Worm (Caenorhabditis elegans) whole organism, L4 larva: ENCODE data around the gene Y6G8.14.
A peak's percentile ranks its signal among the peaks of the same experiment; 100 is the strongest.

Experiments used
- F26F4.8 ChIP-seq: fragments of 200-800 bp; sonication (Bioruptor generic); conservative IDR thresholded peaks from 2 replicates; pipeline ENCODE4 v1.3.6; 2022; ENCODE audit warnings: missing genetic modification characterization, missing compliant biosample characterization
- F44E2.7 ChIP-seq: fragments of 200-800 bp; sonication (Bioruptor generic); IDR thresholded peaks from 2 replicates; pipeline ENCODE4 v2.1.2; 2022; ENCODE audit warnings: missing genetic modification characterization, missing compliant biosample characterization
- Y75B8A.6 ChIP-seq: fragments of 200-800 bp; sonication (Bioruptor generic); IDR thresholded peaks from 2 replicates; pipeline ENCODE4 v1.3.6; 2022; ENCODE audit warnings: missing genetic modification reagents, missing genetic modification characterization, missing compliant biosample characterization
- aha-1 ChIP-seq: fragments of 150-350 bp; peaks from one replicate; lab custom pipeline; 2014; ENCODE audit warnings: missing biosample characterization, missing genetic modification characterization
- arid-1 ChIP-seq: fragments of 200-800 bp; sonication (Bioruptor generic); conservative IDR thresholded peaks from 2 replicates; pipeline ENCODE4 v1.3.6; 2022; ENCODE audit warnings: missing genetic modification reagents, missing genetic modification characterization, missing compliant biosample characterization
- ceh-82 ChIP-seq: sonication (generic microtip); optimal IDR thresholded peaks from 2 replicates; lab custom pipeline; 2017; ENCODE audit warnings: missing biosample characterization, missing genetic modification characterization
- ces-1 ChIP-seq: fragments of 150-350 bp; sonication (generic microtip); optimal IDR thresholded peaks from 4 replicates; lab custom pipeline; 2014; ENCODE audit warnings: missing biosample characterization, missing genetic modification reagents, missing genetic modification characterization
- cey-2 ChIP-seq: sonication (generic microtip); optimal IDR thresholded peaks from 3 replicates; lab custom pipeline; 2017; ENCODE audit warnings: missing genetic modification characterization, mild to moderate bottlenecking, missing compliant biosample characterization, antibody characterized with exemption, borderline replicate concordance; ENCODE audit not compliant: insufficient read depth
- dmd-6 ChIP-seq: fragments of 200-800 bp; sonication (Bioruptor generic); IDR thresholded peaks from 2 replicates; pipeline ENCODE4 v1.3.6; 2022; ENCODE audit warnings: missing genetic modification reagents, missing genetic modification characterization, missing compliant biosample characterization
- egl-43 ChIP-seq: fragments of 200-800 bp; sonication (Bioruptor generic); IDR thresholded peaks from 2 replicates; pipeline ENCODE4 v1.3.6; 2022; ENCODE audit warnings: missing genetic modification reagents, missing genetic modification characterization, missing compliant biosample characterization
- hlh-30 ChIP-seq: sonication (generic microtip); optimal IDR thresholded peaks from 2 replicates; lab custom pipeline; 2017; ENCODE audit warnings: antibody characterized with exemption, mild to moderate bottlenecking, missing genetic modification characterization, missing compliant biosample characterization; ENCODE audit not compliant: insufficient read depth
- hmg-1.1 ChIP-seq: fragments of 200-800 bp; sonication (Bioruptor generic); IDR thresholded peaks from 2 replicates; pipeline ENCODE4 v1.3.6; 2022; ENCODE audit warnings: missing genetic modification reagents, missing genetic modification characterization, missing compliant biosample characterization
- lim-7 ChIP-seq: fragments of 200-800 bp; sonication (Bioruptor generic); IDR thresholded peaks from 2 replicates; pipeline ENCODE4 v1.3.6; 2022; ENCODE audit warnings: missing genetic modification characterization, missing compliant biosample characterization
- lin-13 ChIP-seq: fragments of 150-350 bp; optimal IDR thresholded peaks from 2 replicates; lab custom pipeline; 2014; ENCODE audit warnings: missing biosample characterization, missing genetic modification reagents, missing genetic modification characterization
- lin-15B ChIP-seq: fragments of 150-350 bp; sonication (generic microtip); optimal IDR thresholded peaks from 3 replicates; lab custom pipeline; 2014; ENCODE audit warnings: missing biosample characterization, missing genetic modification characterization
- lin-38 ChIP-seq: fragments of 200-800 bp; sonication (Bioruptor generic); IDR thresholded peaks from 2 replicates; pipeline ENCODE4 v1.3.6; 2022; ENCODE audit warnings: missing genetic modification reagents, missing genetic modification characterization, missing compliant biosample characterization
- lsy-2 ChIP-seq, 2 experiments: fragments of 150-350 bp in 1 of 2; sonication (generic microtip) in 1 of 2; optimal IDR thresholded peaks; 2 replicates each; lab custom pipeline; 2014 to 2017; ENCODE audit warnings: missing biosample characterization in 2 of 2, missing genetic modification characterization in 2 of 2
- madf-9 ChIP-seq: fragments of 200-800 bp; sonication (Bioruptor generic); conservative IDR thresholded peaks from 2 replicates; pipeline ENCODE4 v1.3.6; 2022; ENCODE audit warnings: missing genetic modification reagents, missing genetic modification characterization, missing compliant biosample characterization
- mep-1 ChIP-seq: fragments of 150-350 bp; sonication (generic microtip); optimal IDR thresholded peaks from 3 replicates; lab custom pipeline; 2014; ENCODE audit warnings: missing biosample characterization, missing genetic modification characterization
- mes-2 ChIP-seq: sonication (generic microtip); optimal IDR thresholded peaks from 2 replicates; lab custom pipeline; 2016; ENCODE audit warnings: missing genotype, mild to moderate bottlenecking, missing genetic modification characterization, missing compliant biosample characterization; ENCODE audit not compliant: poor library complexity, severe bottlenecking
- mxl-3 ChIP-seq: fragments of 200-800 bp; sonication (Bioruptor generic); optimal IDR thresholded peaks from 2 replicates; lab custom pipeline; 2018; ENCODE audit warnings: mild to moderate bottlenecking, missing genetic modification characterization, missing compliant biosample characterization
- nhr-10 ChIP-seq: fragments of 150-350 bp; optimal IDR thresholded peaks from 2 replicates; lab custom pipeline; 2014; ENCODE audit warnings: missing biosample characterization, missing genetic modification characterization
- nhr-102 ChIP-seq: sonication (generic microtip); optimal IDR thresholded peaks from 2 replicates; lab custom pipeline; 2016; ENCODE audit warnings: mild to moderate bottlenecking, missing genetic modification characterization, moderate library complexity, missing compliant biosample characterization
- nhr-11 ChIP-seq: fragments of 150-350 bp; optimal IDR thresholded peaks from 2 replicates; lab custom pipeline; 2014; ENCODE audit warnings: missing biosample characterization, missing genetic modification characterization
- nhr-111 ChIP-seq: fragments of 200-800 bp; sonication (Bioruptor generic); optimal IDR thresholded peaks from 2 replicates; lab custom pipeline; 2018; ENCODE audit warnings: mild to moderate bottlenecking, missing genetic modification characterization, missing compliant biosample characterization
- nhr-28 ChIP-seq: fragments of 150-350 bp; optimal IDR thresholded peaks from 2 replicates; lab custom pipeline; 2014; ENCODE audit warnings: missing biosample characterization, missing genetic modification characterization
- nhr-41 ChIP-seq: fragments of 200-800 bp; sonication (Bioruptor generic); IDR thresholded peaks from 2 replicates; pipeline ENCODE4 v1.3.6; 2022; ENCODE audit warnings: missing genetic modification reagents, missing genetic modification characterization, missing compliant biosample characterization
- nhr-6 ChIP-seq: fragments of 150-350 bp; optimal IDR thresholded peaks from 2 replicates; lab custom pipeline; 2014; ENCODE audit warnings: missing biosample characterization, missing genetic modification characterization
- nhr-76 ChIP-seq: fragments of 150-350 bp; optimal IDR thresholded peaks from 2 replicates; lab custom pipeline; 2014; ENCODE audit warnings: missing biosample characterization, missing genetic modification characterization
- pha-4 ChIP-seq, 2 experiments: fragments of 150-350 bp in 1 of 2; fragments of 200-800 bp in 1 of 2; sonication (Bioruptor generic) in 1 of 2; IDR thresholded peaks in 1 of 2; optimal IDR thresholded peaks in 1 of 2; 2 replicates each; pipeline versions ENCODE4 v1.3.6 to Lab custom; 2014 to 2022; ENCODE audit warnings: missing genetic modification characterization in 2 of 2, missing genetic modification reagents in 2 of 2, missing biosample characterization in 1 of 2, missing compliant biosample characterization in 1 of 2
- php-3 ChIP-seq: fragments of 200-800 bp; sonication (Bioruptor generic); IDR thresholded peaks from 2 replicates; pipeline ENCODE4 v1.3.6; 2022; ENCODE audit warnings: missing genetic modification reagents, missing genetic modification characterization, missing compliant biosample characterization
- pqm-1 ChIP-seq: sonication (generic microtip); optimal IDR thresholded peaks from 2 replicates; lab custom pipeline; 2017; ENCODE audit warnings: missing biosample characterization, missing genetic modification characterization
- set-16 ChIP-seq: fragments of 200-800 bp; sonication (Bioruptor generic); IDR thresholded peaks from 2 replicates; pipeline ENCODE4 v1.3.6; 2022; ENCODE audit warnings: missing genetic modification reagents, missing genetic modification characterization, missing compliant biosample characterization
- spr-1 ChIP-seq: sonication (generic microtip); optimal IDR thresholded peaks from 2 replicates; lab custom pipeline; 2016; ENCODE audit warnings: mild to moderate bottlenecking, missing genetic modification characterization, missing compliant biosample characterization
- tra-1 ChIP-seq: fragments of 200-800 bp; sonication (Bioruptor generic); IDR thresholded peaks from 2 replicates; pipeline ENCODE4 v1.3.6; 2022; ENCODE audit warnings: missing genetic modification reagents, missing genetic modification characterization, missing compliant biosample characterization
- zag-1 ChIP-seq: fragments of 150-350 bp; optimal IDR thresholded peaks from 2 replicates; lab custom pipeline; 2014; ENCODE audit warnings: missing biosample characterization, missing genetic modification characterization
- zip-11 ChIP-seq: fragments of 200-800 bp; sonication (Bioruptor generic); IDR thresholded peaks from 2 replicates; pipeline ENCODE4 v1.3.6; 2022; ENCODE audit warnings: missing genetic modification characterization, missing compliant biosample characterization

Gene Y6G8.14

ce11 chrV:17659228-17659627 is 45.1 kb upstream of the Y6G8.14 start, which contains the start of gene fbxa-108 (continued):
- no peak for TF ChIP-seq hmg-1.1
- no peak for TF ChIP-seq set-16 (GFP tag; lab: Robert Waterston, UW)
- peak; percentile 64; the same call in 1 of the 2 replicates for TF ChIP-seq tra-1 (GFP tag; lab: Robert Waterston, UW)
- TF ChIP-seq nhr-111 (GFP tag; lab: Kevin White, UChicago) = no peak
- TF ChIP-seq lsy-2 (tag; optimal IDR thresholded peaks at IDR 0.05; lab: Kevin White, UChicago) = peak in 1 of 2 experiments; percentile 44
- peak; percentile 48 for TF ChIP-seq nhr-10 (tag; lab: Kevin White, UChicago)
- TF ChIP-seq dmd-6 (GFP tag; lab: Robert Waterston, UW) = peak; percentile 97
- peak; percentile 97 for TF ChIP-seq pqm-1 (tag; lab: Kevin White, UChicago)
- no peak for TF ChIP-seq ces-1
- no peak for TF ChIP-seq nhr-41 (GFP tag; lab: Robert Waterston, UW)
- TF ChIP-seq nhr-6 (tag; lab: Kevin White, UChicago) = peak; percentile 66
- TF ChIP-seq zip-11 (GFP tag; lab: Robert Waterston, UW) = no peak
- TF ChIP-seq ceh-82 (tag; lab: Kevin White, UChicago) = no peak
- TF ChIP-seq nhr-76 (tag; lab: Kevin White, UChicago) = no peak
- peak; percentile 43 for TF ChIP-seq mes-2
- no peak for TF ChIP-seq nhr-11 (tag; lab: Kevin White, UChicago)
- TF ChIP-seq aha-1 (tag; lab: Kevin White, UChicago) = peak; percentile 94
- TF ChIP-seq Y75B8A.6 (GFP tag; lab: Robert Waterston, UW) = no peak
- peak; percentile 46 for TF ChIP-seq hlh-30
- peak; percentile 16 for TF ChIP-seq lin-13 (GFP tag; lab: Kevin White, UChicago)
- TF ChIP-seq lin-15B (tag; lab: Kevin White, UChicago) = no peak
- TF ChIP-seq nhr-28 (tag; lab: Kevin White, UChicago) = peak; percentile 94
- no peak for TF ChIP-seq arid-1 (GFP tag; lab: Robert Waterston, UW)
- TF ChIP-seq, all 104 proteins: peak for 26

ce11 chrV:17658824-17659223 is 44.7 kb upstream of the Y6G8.14 start:
- TF ChIP-seq egl-43 (GFP tag; lab: Robert Waterston, UW) = no peak
- TF ChIP-seq madf-9 (GFP tag; lab: Robert Waterston, UW) = no peak
- TF ChIP-seq nhr-102 (tag; lab: Kevin White, UChicago) = no peak
- no peak for TF ChIP-seq mxl-3 (GFP tag; lab: Kevin White, UChicago)
- no peak for TF ChIP-seq F26F4.8
- no peak for TF ChIP-seq aha-1 (tag; lab: Kevin White, UChicago)
- no peak for TF ChIP-seq nhr-41 (GFP tag; lab: Robert Waterston, UW)
- no peak for TF ChIP-seq arid-1 (GFP tag; lab: Robert Waterston, UW)
- TF ChIP-seq php-3 = no peak
- TF ChIP-seq lim-7 (GFP tag; lab: Robert Waterston, UW) = no peak
- TF ChIP-seq F44E2.7 (GFP tag; lab: Robert Waterston, UW) = no peak
- no peak for TF ChIP-seq spr-1 (tag; lab: Kevin White, UChicago)
- TF ChIP-seq nhr-10 (tag; lab: Kevin White, UChicago) = no peak

ce11 chrV:17655205-17655604 is 41.1 kb upstream of the Y6G8.14 start:
- TF ChIP-seq cey-2 (tag; lab: Kevin White, UChicago) (no peak), zag-1 (tag; lab: Kevin White, UChicago) (no peak), mep-1 (tag; lab: Kevin White, UChicago) (no peak), lin-38 (no peak)

ce11 chrV:17650427-17650826 is 36.3 kb upstream of the Y6G8.14 start, which contains the start of gene fbxa-192:
Gene fbxa-192, minus strand, starts transcription at chrV:17650527.
- TF ChIP-seq nhr-111 (GFP tag; lab: Kevin White, UChicago) = no peak
- TF ChIP-seq pha-4 (GFP tag; IDR thresholded peaks at IDR 0.05; lab: Robert Waterston, UW) = no peak
- TF ChIP-seq pha-4 (tag; optimal IDR thresholded peaks at IDR 0.05; lab: Kevin White, UChicago) = no peak
- TF ChIP-seq lsy-2 (tag; optimal IDR thresholded peaks at IDR 0.05; lab: Kevin White, UChicago) = no peak
